Worm (Caenorhabditis elegans) whole organism, L3 larva: Measurements from ENCODE around the gene gen-1.

Source experiments
- R02D3.7 ChIP-seq: fragments of 150-350 bp; optimal IDR thresholded peaks from 2 replicates; lab custom pipeline; 2014; ENCODE audit warnings: missing biosample characterization, missing genetic modification characterization
- ZK546.5 ChIP-seq: sonication (generic microtip); optimal IDR thresholded peaks from 2 replicates; lab custom pipeline; 2017; ENCODE audit warnings: missing biosample characterization, missing genetic modification characterization
- aly-2 ChIP-seq: fragments of 150-350 bp; optimal IDR thresholded peaks from 2 replicates; lab custom pipeline; 2014; ENCODE audit warnings: missing biosample characterization, missing genetic modification characterization
- ama-1 ChIP-seq: fragments of 150-350 bp; optimal IDR thresholded peaks from 2 replicates; lab custom pipeline; 2018
- ceh-16 ChIP-seq: sonication (generic microtip); optimal IDR thresholded peaks from 2 replicates; lab custom pipeline; 2017; ENCODE audit warnings: missing biosample characterization, missing genetic modification characterization
- ceh-28 ChIP-seq: fragments of 150-350 bp; optimal IDR thresholded peaks from 2 replicates; lab custom pipeline; 2014; ENCODE audit warnings: missing biosample characterization, missing genetic modification reagents, missing genetic modification characterization
- ceh-9 ChIP-seq: sonication (generic microtip); optimal IDR thresholded peaks from 2 replicates; lab custom pipeline; 2018; ENCODE audit warnings: missing biosample characterization, missing genetic modification characterization
- daf-12 ChIP-seq: fragments of 150-350 bp; optimal IDR thresholded peaks from 2 replicates; lab custom pipeline; 2014; ENCODE audit warnings: missing biosample characterization, missing genetic modification reagents, missing genetic modification characterization
- egl-27 ChIP-seq: sonication (generic microtip); optimal IDR thresholded peaks from 4 replicates; lab custom pipeline; 2017; ENCODE audit warnings: missing biosample characterization, missing genetic modification reagents, missing genetic modification characterization
- egl-5 ChIP-seq: fragments of 150-350 bp; optimal IDR thresholded peaks from 2 replicates; lab custom pipeline; 2017; ENCODE audit warnings: missing biosample characterization, missing genetic modification reagents, missing genetic modification characterization, inconsistent platforms
- elt-1 ChIP-seq: fragments of 150-350 bp; optimal IDR thresholded peaks from 2 replicates; lab custom pipeline; 2014; ENCODE audit warnings: missing biosample characterization, missing genetic modification characterization
- elt-2 ChIP-seq: sonication (generic microtip); optimal IDR thresholded peaks from 2 replicates; lab custom pipeline; 2016; ENCODE audit warnings: missing genetic modification reagents, mild to moderate bottlenecking, missing genetic modification characterization, missing compliant biosample characterization
- elt-3 ChIP-seq, 3 experiments: fragments of 150-350 bp in 1 of 3; sonication (generic microtip) in 2 of 3; optimal IDR thresholded peaks; 2 replicates in 2 of 3; 4 replicates in 1 of 3; lab custom pipeline; 2014 to 2017; ENCODE audit warnings: missing biosample characterization in 3 of 3, missing genetic modification characterization in 3 of 3
- fkh-2 ChIP-seq: fragments of 150-350 bp; optimal IDR thresholded peaks from 2 replicates; lab custom pipeline; 2014; ENCODE audit warnings: missing biosample characterization, missing genetic modification reagents, missing genetic modification characterization
- hmg-11 ChIP-seq: sonication (generic microtip); optimal IDR thresholded peaks from 2 replicates; lab custom pipeline; 2016; ENCODE audit warnings: missing genetic modification characterization, missing compliant biosample characterization
- jun-1 ChIP-seq: fragments of 150-350 bp; optimal IDR thresholded peaks from 2 replicates; lab custom pipeline; 2014; ENCODE audit warnings: missing biosample characterization, missing genetic modification reagents, missing genetic modification characterization
- mdl-1 ChIP-seq: fragments of 150-350 bp; optimal IDR thresholded peaks from 2 replicates; lab custom pipeline; 2014; ENCODE audit warnings: missing biosample characterization, missing genetic modification characterization
- mml-1 ChIP-seq: fragments of 150-350 bp; sonication (generic microtip); optimal IDR thresholded peaks from 3 replicates; lab custom pipeline; 2014; ENCODE audit warnings: missing biosample characterization, missing genetic modification characterization
- nhr-23 ChIP-seq: fragments of 150-350 bp; optimal IDR thresholded peaks from 2 replicates; lab custom pipeline; 2014; ENCODE audit warnings: missing biosample characterization, missing genetic modification reagents, missing genetic modification characterization
- nhr-237 ChIP-seq: fragments of 150-350 bp; optimal IDR thresholded peaks from 2 replicates; lab custom pipeline; 2014; ENCODE audit warnings: missing biosample characterization, missing genetic modification characterization
- nhr-25 ChIP-seq: sonication (generic microtip); optimal IDR thresholded peaks from 2 replicates; lab custom pipeline; 2017; ENCODE audit warnings: missing biosample characterization, missing genetic modification characterization
- nhr-28 ChIP-seq: fragments of 150-350 bp; optimal IDR thresholded peaks from 2 replicates; lab custom pipeline; 2014; ENCODE audit warnings: missing biosample characterization, missing genetic modification characterization
- nhr-43 ChIP-seq: sonication (generic microtip); optimal IDR thresholded peaks from 2 replicates; lab custom pipeline; 2016; ENCODE audit warnings: mild to moderate bottlenecking, missing genetic modification characterization, missing compliant biosample characterization; ENCODE audit not compliant: poor library complexity, severe bottlenecking
- nhr-67 ChIP-seq: fragments of 150-350 bp; optimal IDR thresholded peaks from 2 replicates; lab custom pipeline; 2014; ENCODE audit warnings: missing biosample characterization, missing genetic modification characterization
- nhr-76 ChIP-seq: fragments of 150-350 bp; sonication (generic microtip); optimal IDR thresholded peaks from 5 replicates; lab custom pipeline; 2014; ENCODE audit warnings: missing biosample characterization, missing genetic modification characterization
- pqm-1 ChIP-seq: fragments of 150-350 bp; optimal IDR thresholded peaks from 2 replicates; lab custom pipeline; 2017; ENCODE audit warnings: missing biosample characterization, missing genetic modification characterization, inconsistent platforms
- skn-1 ChIP-seq: fragments of 150-350 bp; optimal IDR thresholded peaks from 2 replicates; lab custom pipeline; 2014; ENCODE audit warnings: missing biosample characterization, missing genetic modification characterization
- tbx-2 ChIP-seq: sonication (generic microtip); optimal IDR thresholded peaks from 2 replicates; lab custom pipeline; 2016; ENCODE audit warnings: mild to moderate bottlenecking, missing genetic modification characterization, missing compliant biosample characterization
- unc-39 ChIP-seq: sonication (generic microtip); optimal IDR thresholded peaks from 4 replicates; lab custom pipeline; 2017; ENCODE audit warnings: missing biosample characterization, missing genetic modification characterization
- unc-62 ChIP-seq: fragments of 150-350 bp; sonication (generic microtip); optimal IDR thresholded peaks from 4 replicates; lab custom pipeline; 2014; ENCODE audit warnings: missing biosample characterization, missing genetic modification reagents, missing genetic modification characterization
- zag-1 ChIP-seq: fragments of 150-350 bp; optimal IDR thresholded peaks from 2 replicates; lab custom pipeline; 2014; ENCODE audit warnings: missing biosample characterization, missing genetic modification characterization
- ztf-4 ChIP-seq: fragments of 150-350 bp; optimal IDR thresholded peaks from 2 replicates; lab custom pipeline; 2014; ENCODE audit warnings: missing biosample characterization, missing genetic modification characterization

gen-1 gene

DNA sequence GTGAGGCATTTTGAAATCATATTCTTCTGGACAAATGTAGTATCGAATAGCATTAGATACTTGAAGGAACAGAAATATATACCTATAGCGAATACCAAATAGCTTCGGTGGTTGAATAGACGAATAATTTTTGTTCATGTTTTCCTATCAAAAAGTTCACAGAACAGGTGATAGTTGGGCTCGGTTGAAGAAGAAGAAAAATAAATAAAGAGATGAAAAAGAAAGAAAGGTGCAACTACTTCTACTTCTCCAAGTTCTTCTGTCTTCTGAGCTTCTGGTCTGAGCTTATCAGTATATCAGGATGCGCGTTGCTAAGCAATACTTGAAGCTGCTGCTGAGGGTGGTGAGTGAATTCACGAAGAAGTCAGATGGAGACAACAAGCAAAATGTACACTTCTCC is 34.0 kb downstream of the gen-1 start, which contains the start of gene C23G10.10:
C23G10.10 (minus strand) TSS at position 101 of the 400 bp plus-strand sequence.
- no peak for TF ChIP-seq egl-5 (tag; lab: Kevin White, UChicago)
- no peak for TF ChIP-seq nhr-67 (tag; lab: Kevin White, UChicago)
- TF ChIP-seq hmg-11 (tag; lab: Kevin White, UChicago), result no peak
- no peak for TF ChIP-seq nhr-237 (tag; lab: Kevin White, UChicago)
- TF ChIP-seq ceh-28 (tag; lab: Kevin White, UChicago), result no peak
- TF ChIP-seq nhr-28, result no peak
- TF ChIP-seq R02D3.7, result no peak
- TF ChIP-seq nhr-23 (tag; lab: Kevin White, UChicago), result no peak
- TF ChIP-seq aly-2, result no peak
- no peak for TF ChIP-seq unc-62 (GFP tag; lab: Kevin White, UChicago)
- TF ChIP-seq skn-1, result no peak

DNA sequence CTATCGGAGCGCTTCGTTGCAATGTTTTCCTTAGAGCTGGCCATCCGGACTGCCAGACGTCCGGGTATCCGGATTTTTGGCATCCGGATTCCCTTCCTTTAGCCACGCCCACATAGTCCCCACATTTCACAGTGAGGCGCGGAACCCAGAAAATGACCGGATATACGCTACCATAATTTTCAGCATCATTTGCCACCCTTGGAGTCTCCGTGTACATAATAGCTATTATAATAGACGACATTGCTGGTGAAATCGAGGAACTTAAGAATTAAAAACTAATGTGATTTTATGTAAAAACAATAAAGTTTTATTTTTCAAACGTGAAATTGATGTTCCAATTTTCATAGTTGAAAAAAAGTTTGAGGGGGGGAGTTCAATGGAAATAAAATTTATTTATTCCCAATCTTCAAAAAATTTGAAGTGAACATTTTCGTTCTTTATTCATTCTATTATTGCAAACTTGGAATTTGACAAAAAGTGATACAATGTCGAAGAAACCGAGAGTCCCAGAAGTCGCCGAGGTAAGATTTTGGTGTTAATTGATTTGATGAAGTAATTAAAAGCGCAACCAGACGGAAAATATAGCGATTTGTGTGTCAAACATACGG is 37.6 kb downstream of the gen-1 start:
- TF ChIP-seq elt-3 (tag; optimal IDR thresholded peaks at IDR 0.05; lab: Kevin White, UChicago), result no peak
- no peak for TF ChIP-seq unc-39 (tag; lab: Kevin White, UChicago)
- no peak for TF ChIP-seq ama-1 (lab: Kevin White, UChicago)
- TF ChIP-seq nhr-23 (tag; lab: Kevin White, UChicago), result no peak
- no peak for TF ChIP-seq fkh-2 (tag; lab: Kevin White, UChicago)
- no peak for TF ChIP-seq egl-27 (tag; lab: Kevin White, UChicago)

DNA sequence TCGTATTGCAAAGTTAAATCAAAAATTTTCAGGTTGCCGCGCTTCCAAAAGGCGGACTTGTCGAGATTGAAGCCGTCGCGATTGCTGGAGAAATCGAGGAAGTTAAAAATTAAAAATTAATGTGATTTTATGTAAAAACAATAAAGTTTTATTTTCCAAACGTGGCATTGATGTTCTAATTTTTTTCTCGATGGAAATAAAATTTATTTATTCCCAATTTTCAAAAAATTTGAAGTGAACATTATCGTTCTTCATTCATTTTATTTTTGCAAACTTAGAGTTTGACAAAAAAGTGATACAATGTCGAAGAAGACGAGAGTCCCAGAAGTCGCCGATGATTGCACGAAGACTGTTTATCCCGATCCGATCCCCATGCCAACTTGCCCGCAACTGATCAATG is 39.0 kb downstream of the gen-1 start, which contains the start of gene C23G10.1:
C23G10.1 (plus strand) TSS at position 301 of the 400 bp plus-strand sequence.
- no peak for TF ChIP-seq fkh-2 (tag; lab: Kevin White, UChicago)
- TF ChIP-seq egl-27 (tag; lab: Kevin White, UChicago), result no peak
- TF ChIP-seq skn-1, result no peak
- no peak for TF ChIP-seq ceh-16
- TF ChIP-seq nhr-237 (tag; lab: Kevin White, UChicago), result no peak
- no peak for TF ChIP-seq ztf-4
- no peak for TF ChIP-seq daf-12
- no peak for TF ChIP-seq mml-1 (tag; lab: Kevin White, UChicago)
- TF ChIP-seq nhr-76 (tag; lab: Kevin White, UChicago), result no peak
- TF ChIP-seq tbx-2, result no peak
- TF ChIP-seq mdl-1 (tag; lab: Kevin White, UChicago), result no peak
- no peak for TF ChIP-seq zag-1 (tag; lab: Kevin White, UChicago)
- TF ChIP-seq pqm-1 (tag; lab: Kevin White, UChicago), result no peak
- no peak for TF ChIP-seq ZK546.5 (tag; lab: Kevin White, UChicago)
- no peak for TF ChIP-seq R02D3.7
- TF ChIP-seq nhr-67 (tag; lab: Kevin White, UChicago), result no peak
- no peak for TF ChIP-seq elt-1 (tag; lab: Kevin White, UChicago)
- TF ChIP-seq nhr-43, result no peak
- no peak for TF ChIP-seq hmg-11 (tag; lab: Kevin White, UChicago)

DNA sequence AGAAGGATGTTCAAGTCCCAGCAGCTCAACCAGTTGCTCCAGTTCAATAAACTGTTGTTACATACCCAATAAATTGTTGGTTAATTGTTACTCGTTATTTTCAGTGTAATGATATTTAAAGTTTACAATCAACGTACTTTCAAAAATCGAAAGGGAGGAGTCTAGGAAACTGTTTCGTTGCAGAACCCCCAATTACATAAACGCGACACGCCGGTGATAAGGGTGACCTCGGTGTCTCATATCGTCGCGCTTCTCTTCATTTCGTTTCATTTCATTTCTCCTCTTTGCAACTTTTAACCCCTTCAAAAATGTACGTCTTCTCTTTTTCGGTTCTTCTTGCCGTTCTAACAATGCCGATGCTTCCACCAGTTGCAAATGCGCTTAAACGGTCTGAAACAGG is 40.1 kb downstream of the gen-1 start, which contains the start of gene C23G10.2:
C23G10.2 (plus strand) TSS at position 184 of the 400 bp plus-strand sequence.
- TF ChIP-seq ceh-9 (tag; lab: Kevin White, UChicago) (no peak), unc-39 (tag; lab: Kevin White, UChicago) (no peak), nhr-25 (peak; percentile 28), elt-2 (tag; lab: Kevin White, UChicago) (peak; percentile 18)

DNA sequence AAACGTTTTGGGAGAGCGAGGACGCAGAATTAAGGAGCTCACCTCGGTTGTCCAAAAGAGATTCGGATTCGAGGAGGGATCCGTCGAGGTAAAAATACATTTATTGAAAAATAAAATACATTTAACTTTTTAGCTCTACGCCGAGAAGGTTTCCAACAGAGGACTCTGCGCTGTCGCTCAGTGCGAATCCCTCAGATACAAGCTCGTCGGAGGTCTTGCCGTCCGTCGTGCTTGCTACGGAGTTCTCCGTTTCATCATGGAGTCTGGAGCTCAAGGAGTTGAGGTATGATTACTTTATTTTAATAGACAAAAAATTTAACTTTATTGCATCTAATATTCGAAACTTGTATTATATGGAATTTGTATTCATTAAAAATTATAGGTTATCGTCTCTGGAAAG is 40.9 kb downstream of the gen-1 start:
- TF ChIP-seq nhr-76 (tag; lab: Kevin White, UChicago), result no peak
- TF ChIP-seq zag-1 (tag; lab: Kevin White, UChicago), result no peak
- TF ChIP-seq jun-1 (tag; lab: Kevin White, UChicago), result no peak
- no peak for TF ChIP-seq fkh-2 (tag; lab: Kevin White, UChicago)
